Worm (Caenorhabditis elegans) whole organism, mixed stage, embryonic: ENCODE data around the gene mcm-5.

Experiments used
- elt-3 ChIP-seq: fragments of 150-350 bp; optimal IDR thresholded peaks from 2 replicates; lab custom pipeline; 2014; ENCODE audit warnings: missing biosample characterization, missing genetic modification characterization
- ham-2 ChIP-seq: fragments of 200-800 bp; sonication (Bioruptor generic); optimal IDR thresholded peaks from 2 replicates; lab custom pipeline; 2018; ENCODE audit warnings: mild to moderate bottlenecking, missing genetic modification characterization, missing compliant biosample characterization
- hlh-1 ChIP-seq: fragments of 150-350 bp; optimal IDR thresholded peaks from 2 replicates; lab custom pipeline; 2014; ENCODE audit warnings: missing biosample characterization, missing genetic modification reagents, missing genetic modification characterization
- mab-5 ChIP-seq: fragments of 150-350 bp; optimal IDR thresholded peaks from 2 replicates; lab custom pipeline; 2014; ENCODE audit warnings: missing biosample characterization, missing genetic modification characterization
- nhr-12 ChIP-seq: fragments of 150-350 bp; optimal IDR thresholded peaks from 2 replicates; lab custom pipeline; 2014; ENCODE audit warnings: missing biosample characterization, missing genetic modification characterization
- snpc-4 ChIP-seq: fragments of 150-350 bp; optimal IDR thresholded peaks from 2 replicates; lab custom pipeline; 2014; ENCODE audit warnings: missing biosample characterization, missing genetic modification characterization
- tbx-8 ChIP-seq: fragments of 200-800 bp; sonication (Bioruptor generic); optimal IDR thresholded peaks from 2 replicates; lab custom pipeline; 2018; ENCODE audit warnings: mild to moderate bottlenecking, missing genetic modification characterization, moderate library complexity, missing compliant biosample characterization
- unc-120 ChIP-seq: sonication (generic microtip); optimal IDR thresholded peaks from 2 replicates; lab custom pipeline; 2017; ENCODE audit warnings: missing genetic modification characterization, missing compliant biosample characterization; ENCODE audit not compliant: poor library complexity, severe bottlenecking
- unc-39 ChIP-seq: fragments of 150-350 bp; optimal IDR thresholded peaks from 2 replicates; lab custom pipeline; 2014; ENCODE audit warnings: missing biosample characterization, missing genetic modification characterization
- unc-62 ChIP-seq: fragments of 150-350 bp; optimal IDR thresholded peaks from 2 replicates; lab custom pipeline; 2014; ENCODE audit warnings: missing biosample characterization, missing genetic modification reagents, missing genetic modification characterization
- ztf-11 ChIP-seq: fragments of 150-350 bp; optimal IDR thresholded peaks from 2 replicates; lab custom pipeline; 2014; ENCODE audit warnings: missing biosample characterization, missing genetic modification characterization

- TF ChIP-seq nhr-12 (tag; lab: Kevin White, UChicago) (no peak), unc-62 (GFP tag; lab: Kevin White, UChicago) (no peak), elt-3 (tag; lab: Kevin White, UChicago) (no peak), mab-5 (tag; lab: Kevin White, UChicago) (no peak), ztf-11 (tag; lab: Kevin White, UChicago) (no peak), hlh-1 (tag; lab: Kevin White, UChicago) (no peak), snpc-4 (no peak), unc-39 (tag; lab: Kevin White, UChicago) (no peak), ham-2 (GFP tag; lab: Kevin White, UChicago) (no peak), unc-120 (no peak), tbx-8 (GFP tag; lab: Kevin White, UChicago) (no peak)
Observed at ce11 chrIII:4244285-4244684, 46.8 kb downstream of the mcm-5 start, which contains the start of gene zhit-2.
